Worm (Caenorhabditis elegans) whole organism, L4 larva: ENCODE results near the gene frpr-6.

ENCODE experiments used
- F10B5.3 ChIP-seq: sonication (generic microtip); optimal IDR thresholded peaks from 2 replicates; lab custom pipeline; 2016; ENCODE audit warnings: mild to moderate bottlenecking, missing genetic modification characterization, missing compliant biosample characterization
- T26A8.4 ChIP-seq: fragments of 200-800 bp; sonication (Bioruptor generic); IDR thresholded peaks from 2 replicates; pipeline ENCODE4 v1.3.6; 2022; ENCODE audit warnings: missing genetic modification characterization, missing compliant biosample characterization
- aha-1 ChIP-seq: fragments of 150-350 bp; peaks from one replicate; lab custom pipeline; 2014; ENCODE audit warnings: missing biosample characterization, missing genetic modification characterization
- ceh-82 ChIP-seq: sonication (generic microtip); optimal IDR thresholded peaks from 2 replicates; lab custom pipeline; 2017; ENCODE audit warnings: missing biosample characterization, missing genetic modification characterization
- daf-16 ChIP-seq, 3 experiments: sonication (generic microtip); optimal IDR thresholded peaks; 2 replicates each; lab custom pipeline; 2016 to 2017; ENCODE audit warnings: missing genetic modification characterization in 3 of 3, missing genetic modification reagents in 3 of 3, mild to moderate bottlenecking in 2 of 3, missing compliant biosample characterization in 2 of 3, missing biosample characterization in 1 of 3, moderate library complexity in 1 of 3
- daf-19 ChIP-seq: fragments of 200-800 bp; sonication (Bioruptor generic); conservative IDR thresholded peaks from 2 replicates; pipeline ENCODE4 v1.3.6; 2022; ENCODE audit warnings: missing genetic modification characterization, missing compliant biosample characterization
- dmd-6 ChIP-seq: fragments of 200-800 bp; sonication (Bioruptor generic); IDR thresholded peaks from 2 replicates; pipeline ENCODE4 v1.3.6; 2022; ENCODE audit warnings: missing genetic modification reagents, missing genetic modification characterization, missing compliant biosample characterization
- dve-1 ChIP-seq: sonication (generic microtip); optimal IDR thresholded peaks from 2 replicates; lab custom pipeline; 2017; ENCODE audit warnings: antibody characterized with exemption, mild to moderate bottlenecking, missing genetic modification characterization, missing compliant biosample characterization; ENCODE audit not compliant: insufficient read depth
- gei-8 ChIP-seq: fragments of 200-800 bp; sonication (Bioruptor generic); optimal IDR thresholded peaks from 2 replicates; lab custom pipeline; 2018; ENCODE audit warnings: mild to moderate bottlenecking, missing genetic modification characterization, missing compliant biosample characterization
- hif-1 ChIP-seq, 2 experiments: sonication (generic microtip); optimal IDR thresholded peaks; 2 replicates each; lab custom pipeline; 2016 to 2017; ENCODE audit warnings: missing compliant biosample characterization in 2 of 2, missing genetic modification characterization in 2 of 2, missing genetic modification reagents in 2 of 2, missing genotype in 2 of 2, mild to moderate bottlenecking in 1 of 2
- hlh-11 ChIP-seq: fragments of 200-800 bp; sonication (Bioruptor generic); optimal IDR thresholded peaks from 2 replicates; lab custom pipeline; 2018; ENCODE audit warnings: mild to moderate bottlenecking, missing genetic modification characterization, missing compliant biosample characterization
- hlh-30 ChIP-seq: sonication (generic microtip); optimal IDR thresholded peaks from 2 replicates; lab custom pipeline; 2017; ENCODE audit warnings: antibody characterized with exemption, mild to moderate bottlenecking, missing genetic modification characterization, missing compliant biosample characterization; ENCODE audit not compliant: insufficient read depth
- lin-15B ChIP-seq: fragments of 150-350 bp; sonication (generic microtip); optimal IDR thresholded peaks from 3 replicates; lab custom pipeline; 2014; ENCODE audit warnings: missing biosample characterization, missing genetic modification characterization
- mdl-1 ChIP-seq, 2 experiments: fragments of 150-350 bp in 1 of 2; sonication (generic microtip) in 1 of 2; optimal IDR thresholded peaks; 2 replicates each; lab custom pipeline; 2014 to 2017; ENCODE audit warnings: missing biosample characterization in 2 of 2, missing genetic modification characterization in 2 of 2
- mdt-29 ChIP-seq: fragments of 200-800 bp; sonication (Bioruptor generic); IDR thresholded peaks from 2 replicates; pipeline ENCODE4 v1.3.6; 2022; ENCODE audit warnings: missing genetic modification reagents, missing genetic modification characterization, missing compliant biosample characterization
- mes-2 ChIP-seq: sonication (generic microtip); optimal IDR thresholded peaks from 2 replicates; lab custom pipeline; 2016; ENCODE audit warnings: missing genotype, mild to moderate bottlenecking, missing genetic modification characterization, missing compliant biosample characterization; ENCODE audit not compliant: poor library complexity, severe bottlenecking
- nhr-102 ChIP-seq: sonication (generic microtip); optimal IDR thresholded peaks from 2 replicates; lab custom pipeline; 2016; ENCODE audit warnings: mild to moderate bottlenecking, missing genetic modification characterization, moderate library complexity, missing compliant biosample characterization
- nhr-28 ChIP-seq: fragments of 150-350 bp; optimal IDR thresholded peaks from 2 replicates; lab custom pipeline; 2014; ENCODE audit warnings: missing biosample characterization, missing genetic modification characterization
- nhr-48 ChIP-seq: sonication (generic microtip); optimal IDR thresholded peaks from 2 replicates; lab custom pipeline; 2016; ENCODE audit warnings: mild to moderate bottlenecking, missing genetic modification characterization, missing compliant biosample characterization
- nhr-77 ChIP-seq: fragments of 150-350 bp; optimal IDR thresholded peaks from 2 replicates; lab custom pipeline; 2014; ENCODE audit warnings: missing biosample characterization, missing genetic modification characterization
- pqm-1 ChIP-seq: sonication (generic microtip); optimal IDR thresholded peaks from 2 replicates; lab custom pipeline; 2017; ENCODE audit warnings: missing biosample characterization, missing genetic modification characterization
- saeg-2 ChIP-seq: fragments of 200-800 bp; sonication (Bioruptor generic); IDR thresholded peaks from 2 replicates; pipeline ENCODE4 v1.3.6; 2022; ENCODE audit warnings: missing genetic modification reagents, missing genetic modification characterization, missing compliant biosample characterization
- tra-1 ChIP-seq: fragments of 200-800 bp; sonication (Bioruptor generic); IDR thresholded peaks from 2 replicates; pipeline ENCODE4 v1.3.6; 2022; ENCODE audit warnings: missing genetic modification reagents, missing genetic modification characterization, missing compliant biosample characterization
- unc-39 ChIP-seq: sonication (generic microtip); optimal IDR thresholded peaks from 2 replicates; lab custom pipeline; 2017; ENCODE audit warnings: missing biosample characterization, missing genetic modification characterization
- unc-62 ChIP-seq, 3 experiments: fragments of 150-350 bp in 1 of 3; sonication (generic microtip); optimal IDR thresholded peaks in 2 of 3; peaks in 1 of 3; 1 replicate in 1 of 3; 2 replicates in 2 of 3; lab custom pipeline; 2014 to 2017; ENCODE audit warnings: missing biosample characterization in 3 of 3, missing genetic modification characterization in 3 of 3, missing genetic modification reagents in 3 of 3, missing genotype in 1 of 3
- zfp-3 ChIP-seq: fragments of 200-800 bp; sonication (Bioruptor generic); conservative IDR thresholded peaks from 2 replicates; pipeline ENCODE4 v1.3.6; 2022; ENCODE audit warnings: missing genetic modification reagents, missing genetic modification characterization, missing compliant biosample characterization
- zip-11 ChIP-seq: fragments of 200-800 bp; sonication (Bioruptor generic); IDR thresholded peaks from 2 replicates; pipeline ENCODE4 v1.3.6; 2022; ENCODE audit warnings: missing genetic modification characterization, missing compliant biosample characterization
- ztf-7 ChIP-seq: fragments of 150-350 bp; optimal IDR thresholded peaks from 2 replicates; lab custom pipeline; 2014; ENCODE audit warnings: missing biosample characterization, missing genetic modification characterization

The frpr-6 gene

DNA sequence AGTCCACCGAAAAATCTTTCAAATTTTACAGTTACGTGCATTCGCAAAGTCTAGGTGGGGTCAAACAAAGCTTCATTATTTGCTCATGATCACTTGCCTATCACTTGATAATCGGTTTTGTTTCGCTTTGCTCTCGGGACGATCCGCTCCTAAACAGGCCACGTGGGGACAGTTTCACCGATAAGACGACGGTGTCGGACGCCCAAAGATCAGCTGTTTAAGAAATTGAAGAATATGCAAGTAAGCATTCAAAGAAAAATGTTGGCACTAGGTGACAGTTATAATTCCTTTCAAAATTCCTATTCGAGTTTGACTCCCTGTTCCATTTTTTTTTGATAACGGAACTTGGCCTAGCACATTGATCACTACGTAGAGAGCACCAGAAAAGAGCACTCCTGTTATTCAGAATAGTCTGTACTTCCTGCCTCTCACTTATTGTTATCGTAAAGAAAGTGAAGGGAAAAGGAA, 21.0 kb downstream of the frpr-6 start (continued):
- TF ChIP-seq lin-15B (tag; lab: Kevin White, UChicago) (no peak), mdt-29 (GFP tag; lab: Robert Waterston, UW) (peak; percentile 62)

DNA sequence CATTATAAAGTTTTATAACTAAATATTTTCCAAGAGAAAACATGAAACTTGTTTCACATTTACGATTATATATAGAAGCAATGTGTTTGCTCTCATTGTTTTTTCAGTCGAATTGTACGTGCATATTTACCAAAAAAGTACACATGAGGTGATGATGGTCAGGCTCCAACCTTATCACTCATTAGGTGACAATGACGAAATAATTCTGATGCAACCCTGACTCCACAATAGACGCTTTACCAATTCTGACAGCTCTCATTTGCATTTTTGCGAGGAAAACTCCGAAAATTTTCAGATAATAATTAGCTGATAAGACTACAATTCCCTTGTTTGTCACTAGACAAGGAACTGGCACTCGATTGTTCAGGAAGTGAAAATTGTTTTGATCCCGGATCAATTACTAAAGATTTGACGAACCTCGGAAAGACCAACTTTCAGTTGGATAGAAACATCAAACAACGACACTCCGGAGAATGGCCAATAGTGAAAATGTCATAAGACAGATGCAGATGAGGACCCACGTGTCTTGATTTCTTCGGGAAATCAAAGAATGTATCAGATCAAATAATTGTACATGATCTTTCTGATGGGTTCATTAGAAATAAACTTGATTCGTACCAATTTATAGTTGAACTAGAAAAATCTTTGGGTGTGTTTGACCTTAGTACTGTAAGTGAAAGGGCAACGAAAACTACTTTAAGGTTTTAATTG, 22.0 kb downstream of the frpr-6 start:
- TF ChIP-seq zip-11 (GFP tag; lab: Robert Waterston, UW) = no peak
- peak; percentile 89 for TF ChIP-seq hlh-11 (tag; lab: Kevin White, UChicago)
- no peak for TF ChIP-seq F10B5.3
- peak; percentile 85 for TF ChIP-seq nhr-48 (tag; lab: Kevin White, UChicago)
- peak; percentile 42 for TF ChIP-seq pqm-1
- TF ChIP-seq hif-1 (tag; optimal IDR thresholded peaks at IDR 0.05; lab: Kevin White, UChicago) = peak; percentile 2 to 94
- TF ChIP-seq ztf-7 (tag; lab: Kevin White, UChicago) = peak; percentile 53
- peak in 1 of 2 experiments; percentile 93 for TF ChIP-seq unc-62 (GFP tag; optimal IDR thresholded peaks at IDR 0.05 in 1 of 2; lab: Kevin White, UChicago)
- TF ChIP-seq unc-62 (tag; optimal IDR thresholded peaks at IDR 0.05; lab: Kevin White, UChicago) = no peak
- TF ChIP-seq ceh-82 = no peak
- TF ChIP-seq unc-39 (tag; lab: Kevin White, UChicago) = no peak
- 0 out of 2 replicates have a peak, but pooled peaks have one; percentile 24 for TF ChIP-seq mdt-29 (GFP tag; lab: Robert Waterston, UW)
- peak in 1 of 2 experiments; percentile 55 for TF ChIP-seq mdl-1 (tag; optimal IDR thresholded peaks at IDR 0.05; lab: Kevin White, UChicago)
- 0 out of 2 replicates have a peak, but pooled peaks have one; percentile 38 for TF ChIP-seq saeg-2 (GFP tag; lab: Robert Waterston, UW)
- TF ChIP-seq gei-8 (GFP tag; lab: Kevin White, UChicago) = peak; percentile 44
- TF ChIP-seq aha-1 = peak; percentile 89
- TF ChIP-seq daf-16 (GFP tag; optimal IDR thresholded peaks at IDR 0.05; lab: Kevin White, UChicago) = peak in 1 of 2 experiments; percentile 60
- TF ChIP-seq daf-16 (tag; optimal IDR thresholded peaks at IDR 0.05; lab: Kevin White, UChicago) = peak; percentile 93
- peak; percentile 91 for TF ChIP-seq dmd-6 (GFP tag; lab: Robert Waterston, UW)
- peak; percentile 74 for TF ChIP-seq dve-1 (tag; lab: Kevin White, UChicago)
- peak; percentile 33 for TF ChIP-seq mes-2 (tag; lab: Kevin White, UChicago)
- TF ChIP-seq nhr-28 (tag; lab: Kevin White, UChicago) = peak; percentile 54
- peak; percentile 44; the same call in 1 of the 2 replicates for TF ChIP-seq tra-1 (GFP tag; lab: Robert Waterston, UW)
- TF ChIP-seq hlh-30 (tag; lab: Kevin White, UChicago) = peak; percentile 52
- peak; percentile 75 for TF ChIP-seq nhr-102 (tag; lab: Kevin White, UChicago)
- no peak for TF ChIP-seq nhr-77 (tag; lab: Kevin White, UChicago)
- no peak for TF ChIP-seq zfp-3 (GFP tag; lab: Robert Waterston, UW)
- TF ChIP-seq T26A8.4 (GFP tag; lab: Robert Waterston, UW) = 0 out of 2 replicates have a peak, but pooled peaks have one; percentile 37

DNA sequence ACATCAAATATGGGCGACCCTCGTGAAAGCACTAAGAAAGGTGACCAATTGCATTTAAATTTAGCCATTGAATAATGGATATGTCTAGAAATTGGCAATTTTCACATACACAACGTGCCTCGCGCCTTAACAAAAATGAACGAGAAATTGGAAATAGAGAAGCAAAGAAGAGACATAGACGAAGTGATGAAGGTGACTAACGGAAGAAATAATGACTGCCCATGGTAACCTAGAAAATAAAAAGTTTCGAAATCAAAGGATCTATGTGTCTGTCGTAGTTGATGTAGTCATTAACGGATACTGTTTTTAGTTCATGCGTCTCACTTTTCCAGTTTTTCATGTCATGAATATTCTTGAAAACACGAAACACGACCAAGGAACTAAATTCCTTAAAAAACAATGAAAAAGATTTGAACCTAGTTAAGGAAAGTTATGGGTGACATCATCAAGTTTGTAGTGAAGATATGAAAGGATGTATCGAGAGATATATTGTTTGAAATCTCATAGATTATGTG, 22.8 kb downstream of the frpr-6 start:
- TF ChIP-seq nhr-48 (tag; lab: Kevin White, UChicago) (no peak), nhr-28 (tag; lab: Kevin White, UChicago) (peak; percentile 66), unc-62 (GFP tag; optimal IDR thresholded peaks at IDR 0.05 in 1 of 2; lab: Kevin White, UChicago) (peak in 1 of 2 experiments; percentile 53), unc-62 (tag; optimal IDR thresholded peaks at IDR 0.05; lab: Kevin White, UChicago) (no peak)

DNA sequence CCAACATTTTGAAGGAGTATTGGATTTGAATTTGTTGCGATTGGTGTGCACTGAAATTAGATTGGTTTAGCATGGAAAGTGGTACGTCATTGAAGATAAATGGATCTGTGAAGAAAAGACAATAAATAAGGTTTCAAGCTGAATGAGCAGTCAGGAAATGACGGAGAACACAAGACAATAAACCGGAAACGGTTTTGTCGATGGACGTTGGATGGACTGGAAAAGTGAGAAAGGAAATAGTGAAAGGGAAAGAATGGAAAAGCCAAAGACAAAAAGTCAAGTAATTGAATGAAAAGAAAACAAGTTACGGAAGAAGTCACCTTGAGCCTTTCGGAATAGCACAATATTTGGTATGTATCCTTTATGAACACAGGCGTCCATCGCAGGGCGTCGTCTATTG, 24.7 kb downstream of the frpr-6 start, which contains the start of gene T27E4.7:
T27E4.7 (minus strand) TSS at position 50 of the 400 bp plus-strand sequence.
- TF ChIP-seq daf-16 (GFP tag; optimal IDR thresholded peaks at IDR 0.05; lab: Kevin White, UChicago) = no peak
- TF ChIP-seq daf-16 (tag; optimal IDR thresholded peaks at IDR 0.05; lab: Kevin White, UChicago) = peak; percentile 4
- TF ChIP-seq hif-1 (tag; optimal IDR thresholded peaks at IDR 0.05; lab: Kevin White, UChicago) = no peak
- TF ChIP-seq daf-19 (GFP tag; lab: Robert Waterston, UW) = no peak
- TF ChIP-seq aha-1 = peak; percentile 92
